Worm (Caenorhabditis elegans) whole organism, mixed stage, embryonic: ENCODE measurements around the gene F48F5.8.

Experiments used
- blmp-1 ChIP-seq: fragments of 150-350 bp; optimal IDR thresholded peaks from 2 replicates; lab custom pipeline; 2014; ENCODE audit warnings: missing biosample characterization, missing genetic modification characterization
- ceh-39 ChIP-seq: fragments of 150-350 bp; optimal IDR thresholded peaks from 2 replicates; lab custom pipeline; 2014; ENCODE audit warnings: missing biosample characterization, missing genetic modification characterization
- ceh-43 ChIP-seq: fragments of 200-800 bp; sonication (Bioruptor generic); optimal IDR thresholded peaks from 2 replicates; lab custom pipeline; 2018; ENCODE audit warnings: mild to moderate bottlenecking, missing genetic modification characterization, moderate library complexity, missing compliant biosample characterization
- ceh-83 ChIP-seq: fragments of 200-800 bp; sonication (Bioruptor generic); optimal IDR thresholded peaks from 2 replicates; lab custom pipeline; 2018; ENCODE audit warnings: mild to moderate bottlenecking, missing genetic modification characterization, missing compliant biosample characterization
- ces-1 ChIP-seq: fragments of 150-350 bp; optimal IDR thresholded peaks from 2 replicates; lab custom pipeline; 2014; ENCODE audit warnings: missing biosample characterization, missing genetic modification reagents, missing genetic modification characterization
- cnd-1 ChIP-seq: fragments of 200-800 bp; sonication (Bioruptor generic); optimal IDR thresholded peaks from 2 replicates; lab custom pipeline; 2018; ENCODE audit warnings: mild to moderate bottlenecking, missing genetic modification characterization, missing compliant biosample characterization
- drap-1 ChIP-seq: fragments of 200-800 bp; sonication (Bioruptor generic); optimal IDR thresholded peaks from 3 replicates; lab custom pipeline; 2018; ENCODE audit warnings: mild to moderate bottlenecking, missing genetic modification characterization, missing compliant biosample characterization
- elt-3 ChIP-seq: fragments of 150-350 bp; optimal IDR thresholded peaks from 2 replicates; lab custom pipeline; 2014; ENCODE audit warnings: missing biosample characterization, missing genetic modification characterization
- flh-1 ChIP-seq: fragments of 200-800 bp; sonication (Bioruptor generic); optimal IDR thresholded peaks from 2 replicates; lab custom pipeline; 2018; ENCODE audit warnings: mild to moderate bottlenecking, missing genetic modification characterization, moderate library complexity, missing compliant biosample characterization
- ham-2 ChIP-seq: fragments of 200-800 bp; sonication (Bioruptor generic); optimal IDR thresholded peaks from 2 replicates; lab custom pipeline; 2018; ENCODE audit warnings: mild to moderate bottlenecking, missing genetic modification characterization, missing compliant biosample characterization
- hlh-1 ChIP-seq: fragments of 150-350 bp; optimal IDR thresholded peaks from 2 replicates; lab custom pipeline; 2014; ENCODE audit warnings: missing biosample characterization, missing genetic modification reagents, missing genetic modification characterization
- lin-13 ChIP-seq: fragments of 150-350 bp; optimal IDR thresholded peaks from 2 replicates; lab custom pipeline; 2014; ENCODE audit warnings: missing biosample characterization, missing genetic modification characterization
- lin-32 ChIP-seq: fragments of 200-800 bp; sonication (Bioruptor generic); optimal IDR thresholded peaks from 2 replicates; lab custom pipeline; 2018; ENCODE audit warnings: mild to moderate bottlenecking, missing genetic modification characterization, missing compliant biosample characterization
- lsy-2 ChIP-seq: fragments of 150-350 bp; optimal IDR thresholded peaks from 2 replicates; lab custom pipeline; 2014; ENCODE audit warnings: missing biosample characterization, missing genetic modification characterization
- mls-2 ChIP-seq: sonication (generic microtip); optimal IDR thresholded peaks from 2 replicates; lab custom pipeline; 2016; ENCODE audit warnings: mild to moderate bottlenecking, missing genetic modification characterization, moderate library complexity, missing compliant biosample characterization
- nhr-12 ChIP-seq: fragments of 150-350 bp; optimal IDR thresholded peaks from 2 replicates; lab custom pipeline; 2014; ENCODE audit warnings: missing biosample characterization, missing genetic modification characterization
- nhr-2 ChIP-seq: fragments of 150-350 bp; optimal IDR thresholded peaks from 2 replicates; lab custom pipeline; 2014; ENCODE audit warnings: missing biosample characterization, missing genetic modification characterization
- nhr-28 ChIP-seq: fragments of 150-350 bp; optimal IDR thresholded peaks from 2 replicates; lab custom pipeline; 2014; ENCODE audit warnings: missing biosample characterization, missing genetic modification characterization
- nhr-76 ChIP-seq: sonication (generic microtip); optimal IDR thresholded peaks from 2 replicates; lab custom pipeline; 2017; ENCODE audit warnings: missing biosample characterization, missing genetic modification characterization
- pha-4 ChIP-seq: fragments of 150-350 bp; optimal IDR thresholded peaks from 2 replicates; lab custom pipeline; 2018; ENCODE audit warnings: missing biosample characterization, missing genetic modification reagents, missing genetic modification characterization
- sem-2 ChIP-seq: fragments of 200-800 bp; sonication (Bioruptor generic); optimal IDR thresholded peaks from 2 replicates; lab custom pipeline; 2018; ENCODE audit warnings: mild to moderate bottlenecking, missing genetic modification characterization, missing compliant biosample characterization
- snpc-4 ChIP-seq: fragments of 150-350 bp; optimal IDR thresholded peaks from 2 replicates; lab custom pipeline; 2014; ENCODE audit warnings: missing biosample characterization, missing genetic modification characterization
- sptf-1 ChIP-seq: sonication (generic microtip); optimal IDR thresholded peaks from 2 replicates; lab custom pipeline; 2017; ENCODE audit warnings: mild to moderate bottlenecking, missing genetic modification characterization, moderate library complexity, missing compliant biosample characterization
- unc-120 ChIP-seq: sonication (generic microtip); optimal IDR thresholded peaks from 2 replicates; lab custom pipeline; 2017; ENCODE audit warnings: missing genetic modification characterization, missing compliant biosample characterization; ENCODE audit not compliant: poor library complexity, severe bottlenecking
- unc-39 ChIP-seq: fragments of 150-350 bp; optimal IDR thresholded peaks from 2 replicates; lab custom pipeline; 2014; ENCODE audit warnings: missing biosample characterization, missing genetic modification characterization
- unc-62 ChIP-seq: fragments of 150-350 bp; optimal IDR thresholded peaks from 2 replicates; lab custom pipeline; 2014; ENCODE audit warnings: missing biosample characterization, missing genetic modification reagents, missing genetic modification characterization
- zip-8 ChIP-seq: fragments of 150-350 bp; optimal IDR thresholded peaks from 2 replicates; lab custom pipeline; 2014; ENCODE audit warnings: missing biosample characterization, missing genetic modification characterization

The F48F5.8 gene

DNA sequence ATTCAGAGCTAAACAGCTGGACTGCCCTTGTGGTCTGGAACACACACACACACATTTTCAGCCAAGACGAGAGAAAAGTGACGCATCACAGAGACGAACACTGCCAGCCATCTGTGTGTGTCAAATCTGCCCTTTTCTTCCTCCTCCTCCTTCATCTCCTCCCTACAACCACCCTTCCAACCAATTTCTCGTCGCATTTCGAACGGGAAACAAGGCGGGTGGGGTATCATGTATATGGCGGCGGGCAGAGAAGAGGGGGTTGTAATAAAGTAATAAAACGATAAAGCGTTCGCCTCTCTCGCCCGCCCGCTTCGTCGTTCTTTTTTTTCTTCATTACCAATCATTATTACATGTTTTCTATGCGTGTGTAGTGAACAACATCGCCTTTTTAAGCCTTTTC is 14.9 kb upstream of the F48F5.8 start:
- TF ChIP-seq sptf-1 (tag; lab: Kevin White, UChicago) (peak; percentile 11), drap-1 (GFP tag; lab: Kevin White, UChicago) (peak; percentile 64), hlh-1 (tag; lab: Kevin White, UChicago) (no peak), ham-2 (GFP tag; lab: Kevin White, UChicago) (peak; percentile 16), nhr-2 (peak; percentile 26), nhr-12 (tag; lab: Kevin White, UChicago) (no peak), mls-2 (tag; lab: Kevin White, UChicago) (peak; percentile 52), lin-32 (GFP tag; lab: Kevin White, UChicago) (peak; percentile 13)

DNA sequence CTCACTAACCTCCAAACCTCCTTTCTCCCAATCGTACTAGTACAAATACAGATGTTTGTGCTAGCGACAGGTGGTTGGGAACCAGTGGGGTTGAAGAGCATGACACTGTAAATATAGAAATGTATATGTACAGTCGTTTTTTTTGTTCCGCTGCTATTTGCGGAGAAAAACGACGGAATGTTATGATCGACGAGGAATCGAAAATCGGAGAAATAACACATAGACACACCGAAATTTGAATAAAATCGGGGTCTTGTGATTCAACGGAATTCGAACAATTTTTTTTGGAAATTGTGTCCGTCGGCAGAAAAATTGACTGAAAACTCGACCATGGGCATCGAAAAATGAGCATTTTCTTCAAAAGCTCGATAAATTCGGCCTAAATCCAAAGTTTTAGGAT is 13.5 kb upstream of the F48F5.8 start, which contains the start of gene F53H2.3:
Gene F53H2.3 (minus strand): TSS at position 101 of the 400 bp plus-strand sequence.
- TF ChIP-seq unc-62 (no peak), nhr-12 (tag; lab: Kevin White, UChicago) (no peak), ceh-83 (no peak), flh-1 (no peak), cnd-1 (tag; lab: Kevin White, UChicago) (no peak), lsy-2 (tag; lab: Kevin White, UChicago) (no peak), sem-2 (no peak), hlh-1 (tag; lab: Kevin White, UChicago) (no peak), blmp-1 (tag; lab: Kevin White, UChicago) (no peak)

DNA sequence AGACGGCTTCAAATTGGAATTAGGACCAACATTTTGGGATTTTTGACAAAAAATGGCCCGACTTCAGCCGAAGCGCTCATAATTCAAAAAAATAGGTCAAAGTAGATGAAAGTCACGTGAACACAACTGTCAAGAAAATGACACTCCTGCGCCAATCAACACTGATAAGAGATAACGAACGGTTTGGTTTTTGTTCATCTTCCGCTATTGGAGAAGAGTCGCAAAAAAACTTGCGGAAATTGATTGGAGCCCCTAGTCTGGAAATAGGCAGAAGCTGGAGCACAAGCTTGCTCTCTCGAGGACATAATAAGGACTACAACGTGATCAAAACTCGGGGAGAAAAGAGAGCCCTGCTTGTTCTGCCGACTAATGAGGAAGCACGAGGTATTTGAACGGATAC is 12.9 kb upstream of the F48F5.8 start:
- TF ChIP-seq lin-32 (GFP tag; lab: Kevin White, UChicago) (no peak), ham-2 (GFP tag; lab: Kevin White, UChicago) (no peak), unc-62 (no peak), ces-1 (GFP tag; lab: Kevin White, UChicago) (no peak)

DNA sequence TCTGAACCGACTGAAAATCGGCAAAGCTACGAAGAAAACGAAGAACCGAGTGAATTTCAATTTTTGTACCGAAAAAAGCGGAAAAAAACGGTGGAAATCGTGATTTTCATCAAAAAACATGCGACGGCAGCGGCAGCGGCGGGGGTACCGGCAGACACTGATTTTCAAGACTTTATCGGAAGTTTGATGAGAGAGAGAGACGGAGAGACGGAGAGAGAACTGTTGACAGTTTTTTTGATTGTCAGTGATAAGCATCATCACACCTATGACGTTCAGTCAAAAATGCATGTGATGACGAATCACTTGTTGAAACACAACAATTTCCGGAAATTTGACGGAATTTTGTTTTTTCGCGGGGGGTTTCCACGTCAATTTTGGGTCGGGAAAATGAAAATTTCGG is 11.7 kb upstream of the F48F5.8 start:
- TF ChIP-seq snpc-4 (tag; lab: Kevin White, UChicago) (no peak), nhr-2 (no peak), zip-8 (no peak), elt-3 (tag; lab: Kevin White, UChicago) (no peak), nhr-28 (tag; lab: Kevin White, UChicago) (no peak), lin-13 (tag; lab: Kevin White, UChicago) (no peak), lin-32 (GFP tag; lab: Kevin White, UChicago) (no peak), mls-2 (tag; lab: Kevin White, UChicago) (no peak), cnd-1 (tag; lab: Kevin White, UChicago) (no peak)

DNA sequence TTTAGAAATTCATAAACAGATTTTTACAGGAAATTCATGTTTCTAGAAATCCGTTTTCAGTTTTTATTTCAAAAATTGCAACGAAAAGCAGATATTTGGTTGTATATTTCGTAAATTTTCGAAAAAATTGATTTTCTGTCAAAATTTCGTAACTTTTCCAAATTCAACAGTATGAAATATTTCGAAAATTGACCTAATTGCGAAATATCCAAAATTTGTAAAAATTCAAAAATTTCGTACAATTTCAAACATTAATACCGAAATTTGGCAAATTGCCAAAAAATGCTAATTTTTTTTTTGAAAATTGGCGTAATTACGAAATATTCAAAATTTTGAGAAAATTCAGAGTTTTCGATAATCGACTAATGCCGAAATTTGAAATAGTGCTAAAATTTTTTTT is 11.2 kb upstream of the F48F5.8 start:
- TF ChIP-seq ceh-39 (tag; lab: Kevin White, UChicago): no peak
- no peak for TF ChIP-seq zip-8
- no peak for TF ChIP-seq elt-3 (tag; lab: Kevin White, UChicago)
- TF ChIP-seq cnd-1 (tag; lab: Kevin White, UChicago): no peak
- no peak for TF ChIP-seq lin-32 (GFP tag; lab: Kevin White, UChicago)
- TF ChIP-seq nhr-12 (tag; lab: Kevin White, UChicago): no peak
- TF ChIP-seq pha-4 (tag; lab: Kevin White, UChicago): no peak
- no peak for TF ChIP-seq blmp-1 (tag; lab: Kevin White, UChicago)
- TF ChIP-seq ceh-43 (GFP tag; lab: Kevin White, UChicago): no peak
- no peak for TF ChIP-seq unc-120 (tag; lab: Kevin White, UChicago)
- TF ChIP-seq hlh-1 (tag; lab: Kevin White, UChicago): no peak
- TF ChIP-seq unc-39: no peak
- TF ChIP-seq nhr-76: no peak
- TF ChIP-seq lsy-2 (tag; lab: Kevin White, UChicago): no peak
- no peak for TF ChIP-seq mls-2 (tag; lab: Kevin White, UChicago)
- TF ChIP-seq nhr-2: no peak
- TF ChIP-seq ces-1 (GFP tag; lab: Kevin White, UChicago): no peak
- TF ChIP-seq, all 35 proteins: peak for 0

DNA sequence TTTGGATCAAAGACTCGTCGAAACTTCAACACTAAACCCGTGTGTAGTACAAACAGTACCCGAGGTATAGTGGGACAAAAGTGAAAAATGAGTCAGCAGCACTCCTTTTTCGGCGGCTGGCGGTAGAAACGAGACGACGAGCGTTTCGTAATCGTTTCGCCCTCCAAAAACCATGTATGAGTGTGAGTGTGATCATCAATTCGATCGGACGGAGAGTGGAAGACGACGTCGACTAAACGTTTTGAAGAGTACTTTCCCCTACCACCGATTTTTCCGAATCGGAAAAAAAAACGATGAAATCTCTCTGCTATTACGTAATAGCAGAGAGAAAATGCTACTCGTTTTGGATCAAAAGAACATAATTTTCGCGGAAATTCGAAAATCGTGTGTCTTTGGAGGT is 9.7 kb upstream of the F48F5.8 start:
- TF ChIP-seq drap-1 (GFP tag; lab: Kevin White, UChicago) (no peak), zip-8 (peak; percentile 75)

DNA sequence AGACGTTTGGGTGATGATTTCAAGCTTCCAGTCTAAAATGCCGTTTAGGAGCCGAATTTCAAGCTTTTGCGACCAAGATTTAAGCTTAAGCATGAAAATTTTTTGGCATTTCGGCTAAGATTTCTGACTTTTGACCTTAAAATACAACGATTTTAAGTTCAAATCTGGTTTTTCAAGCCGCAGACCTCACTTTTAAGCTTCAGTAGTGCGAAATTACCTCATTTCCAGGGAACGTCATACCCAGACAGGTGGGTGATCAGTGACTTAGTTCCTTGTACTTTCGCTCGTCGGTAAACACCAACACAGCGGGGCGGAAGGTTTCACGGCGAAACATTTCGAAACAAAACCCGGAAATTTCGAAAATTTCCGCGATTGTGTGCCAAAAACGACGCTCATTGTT is 8.8 kb upstream of the F48F5.8 start:
- TF ChIP-seq nhr-2: no peak
- no peak for TF ChIP-seq lin-13 (tag; lab: Kevin White, UChicago)
- no peak for TF ChIP-seq lsy-2 (tag; lab: Kevin White, UChicago)
- TF ChIP-seq blmp-1 (tag; lab: Kevin White, UChicago): no peak
- TF ChIP-seq nhr-76: no peak
- TF ChIP-seq nhr-12 (tag; lab: Kevin White, UChicago): no peak
